Worm (Caenorhabditis elegans) whole organism, late embryonic: ENCODE data around the gene F54H12.5.

Experiments
- C08G9.2 ChIP-seq: sonication (generic microtip); optimal IDR thresholded peaks from 2 replicates; lab custom pipeline; 2016; ENCODE audit warnings: mild to moderate bottlenecking, missing genetic modification characterization, moderate library complexity, missing compliant biosample characterization
- ama-1 ChIP-seq: fragments of 150-350 bp; optimal IDR thresholded peaks from 2 replicates; lab custom pipeline; 2014
- ceh-45 ChIP-seq: fragments of 200-800 bp; sonication (Bioruptor generic); IDR thresholded peaks from 2 replicates; pipeline ENCODE4 v1.3.6; 2022; ENCODE audit warnings: missing genetic modification reagents, missing genetic modification characterization, missing compliant biosample characterization
- ceh-9 ChIP-seq: sonication (generic microtip); optimal IDR thresholded peaks from 2 replicates; lab custom pipeline; 2016; ENCODE audit warnings: mild to moderate bottlenecking, missing genetic modification characterization, inconsistent platforms, missing compliant biosample characterization
- ets-4 ChIP-seq: sonication (generic microtip); optimal IDR thresholded peaks from 2 replicates; lab custom pipeline; 2016; ENCODE audit warnings: missing genetic modification characterization, missing compliant biosample characterization
- fax-1 ChIP-seq: sonication (generic microtip); optimal IDR thresholded peaks from 2 replicates; lab custom pipeline; 2016; ENCODE audit warnings: missing genotype, missing genetic modification characterization, missing compliant biosample characterization
- hlh-13 ChIP-seq: fragments of 200-800 bp; sonication (Bioruptor generic); optimal IDR thresholded peaks from 2 replicates; lab custom pipeline; 2018; ENCODE audit warnings: mild to moderate bottlenecking, missing genetic modification characterization, missing compliant biosample characterization
- lim-6 ChIP-seq: sonication (generic microtip); optimal IDR thresholded peaks from 2 replicates; lab custom pipeline; 2016; ENCODE audit warnings: missing genetic modification characterization, missing compliant biosample characterization
- nhr-11 ChIP-seq: fragments of 150-350 bp; optimal IDR thresholded peaks from 2 replicates; lab custom pipeline; 2014; ENCODE audit warnings: missing biosample characterization, missing genetic modification characterization
- odd-2 ChIP-seq: sonication (generic microtip); optimal IDR thresholded peaks from 2 replicates; lab custom pipeline; 2017; ENCODE audit warnings: antibody characterized with exemption, mild to moderate bottlenecking, missing genetic modification characterization, missing compliant biosample characterization
- pax-1 ChIP-seq: fragments of 150-350 bp; optimal IDR thresholded peaks from 2 replicates; lab custom pipeline; 2014; ENCODE audit warnings: missing biosample characterization, missing genetic modification characterization
- rnt-1 ChIP-seq: sonication (generic microtip); optimal IDR thresholded peaks from 2 replicates; lab custom pipeline; 2016; ENCODE audit warnings: missing genetic modification characterization, missing compliant biosample characterization
- sox-2 ChIP-seq: fragments of 200-800 bp; sonication (Bioruptor generic); IDR thresholded peaks from 2 replicates; pipeline ENCODE4 v1.3.6; 2022; ENCODE audit warnings: missing genetic modification reagents, missing genetic modification characterization, missing compliant biosample characterization
- unc-86 ChIP-seq: sonication (generic microtip); optimal IDR thresholded peaks from 2 replicates; lab custom pipeline; 2016; ENCODE audit warnings: missing genetic modification characterization, missing compliant biosample characterization

ce11 chrIII:7979659-7980058 is 7.7 kb upstream of the F54H12.5 start, which contains the start of gene clp-1:
- TF ChIP-seq odd-2 (tag; lab: Kevin White, UChicago) (no peak), ama-1 (lab: Kevin White, UChicago) (no peak), ets-4 (tag; lab: Kevin White, UChicago) (no peak), ceh-9 (tag; lab: Kevin White, UChicago) (no peak), hlh-13 (no peak), rnt-1 (tag; lab: Kevin White, UChicago) (no peak), unc-86 (tag; lab: Kevin White, UChicago) (no peak), sox-2 (no peak), C08G9.2 (tag; lab: Kevin White, UChicago) (no peak), nhr-11 (tag; lab: Kevin White, UChicago) (no peak), lim-6 (no peak), fax-1 (no peak), ceh-45 (GFP tag; lab: Robert Waterston, UW) (no peak), pax-1 (no peak)
